Worm (Caenorhabditis elegans): ENCODE measurements around the gene Y59H11AR.3.
A peak's percentile ranks its signal among the peaks of the same experiment; 100 is the strongest.

Gene Y59H11AR.3

DNA sequence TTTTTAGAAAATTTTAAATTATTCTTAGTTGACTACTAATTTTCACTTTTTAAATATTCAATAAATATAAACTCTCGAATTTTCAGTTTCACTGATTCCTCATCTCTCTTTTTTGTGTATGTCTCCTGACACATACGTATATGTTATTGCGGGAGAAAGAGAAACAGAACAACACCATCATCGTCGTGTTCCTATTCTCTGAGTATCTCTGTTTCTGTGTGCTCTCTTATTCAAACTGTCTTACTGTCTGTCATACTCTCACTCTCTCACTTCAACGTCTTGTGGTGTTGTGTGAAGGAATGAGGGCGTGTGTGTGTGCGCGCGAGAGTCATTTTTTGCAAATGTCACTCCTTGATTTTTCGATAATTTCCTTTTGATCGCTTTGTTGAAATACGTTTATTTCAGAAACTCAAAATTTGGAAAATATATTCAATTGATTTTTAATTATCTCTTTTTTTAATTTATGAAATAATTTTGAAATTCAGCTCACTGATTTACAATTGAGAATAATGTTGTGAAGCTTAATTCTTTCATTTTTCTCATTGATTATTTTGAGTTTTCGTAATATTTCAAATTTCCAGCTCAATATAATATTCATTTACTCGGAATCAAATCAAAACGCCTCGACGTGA is 25.0 kb upstream of the Y59H11AR.3 start, which contains the start of gene lin-49:
lin-49 (plus strand) TSS at position 582 of the 632 bp plus-strand sequence.
- no peak for TF ChIP-seq klf-2 (GFP tag; conservative IDR thresholded peaks at IDR 0.05)
- TF ChIP-seq cog-1 (tag; optimal IDR thresholded peaks at IDR 0.05), result peak; percentile 43
- no peak for TF ChIP-seq flt-1 (GFP tag; IDR thresholded peaks at IDR 0.05)
- no peak for TF ChIP-seq ref-1 (GFP tag; conservative IDR thresholded peaks at IDR 0.05)
- TF ChIP-seq ztf-23 (GFP tag; IDR thresholded peaks at IDR 0.05), result no peak

- TF ChIP-seq ztf-29 (GFP tag; IDR thresholded peaks at IDR 0.05) (no peak), flt-1 (GFP tag; IDR thresholded peaks at IDR 0.05) (no peak), klf-2 (GFP tag; conservative IDR thresholded peaks at IDR 0.05) (no peak), med-1 (GFP tag; optimal IDR thresholded peaks at IDR 0.05; ENCODE audit: insufficient read depth) (no peak), ztf-23 (GFP tag; IDR thresholded peaks at IDR 0.05) (no peak)
Observed at ce11 chrIV:8618698-8619097, 23.5 kb upstream of the Y59H11AR.3 start, which contains the start of gene F42A9.8. Gene F42A9.8 (minus strand): TSS chrIV:8618785.

DNA sequence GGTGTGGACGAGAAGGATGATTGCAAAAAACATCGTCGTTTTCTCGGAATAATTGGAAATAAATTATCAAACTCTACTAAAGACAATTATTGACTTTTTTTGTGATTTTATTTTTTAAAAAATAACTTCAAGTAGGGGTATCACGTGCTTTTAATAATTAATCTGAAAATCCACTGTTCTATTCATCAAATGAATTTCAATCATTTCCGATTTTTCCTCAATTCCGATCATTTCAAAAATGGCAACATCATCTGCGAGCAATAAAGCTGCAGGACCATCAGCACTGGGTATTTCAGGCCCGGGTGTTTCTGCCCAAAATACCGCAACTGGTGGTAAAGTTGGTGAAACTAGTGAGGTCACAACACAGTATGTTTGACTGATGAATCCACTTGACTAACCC is 21.8 kb upstream of the Y59H11AR.3 start, which contains the start of the genes F42A9.7 and F42A9.3:
F42A9.7 (minus strand) TSS at position 101 of the 400 bp plus-strand sequence.
F42A9.3 (plus strand) TSS at position 214 of the 400 bp plus-strand sequence.
- TF ChIP-seq flt-1 (GFP tag; IDR thresholded peaks at IDR 0.05) (no peak), tab-1 (GFP tag; IDR thresholded peaks at IDR 0.05) (no peak), ref-1 (GFP tag; conservative IDR thresholded peaks at IDR 0.05) (no peak), cog-1 (tag; optimal IDR thresholded peaks at IDR 0.05) (no peak), ztf-29 (GFP tag; IDR thresholded peaks at IDR 0.05) (no peak), med-1 (GFP tag; optimal IDR thresholded peaks at IDR 0.05; ENCODE audit: insufficient read depth) (no peak), klf-2 (GFP tag; conservative IDR thresholded peaks at IDR 0.05) (no peak), ztf-23 (GFP tag; IDR thresholded peaks at IDR 0.05) (no peak), T22C8.4 (GFP tag; IDR thresholded peaks at IDR 0.05) (no peak)

- no peak for TF ChIP-seq flt-1 (GFP tag; IDR thresholded peaks at IDR 0.05)
- no peak for TF ChIP-seq tab-1 (GFP tag; IDR thresholded peaks at IDR 0.05)
- TF ChIP-seq klf-2 (GFP tag; conservative IDR thresholded peaks at IDR 0.05), result no peak
- no peak for TF ChIP-seq ztf-29 (GFP tag; IDR thresholded peaks at IDR 0.05)
- no peak for TF ChIP-seq ref-1 (GFP tag; conservative IDR thresholded peaks at IDR 0.05)
- no peak for TF ChIP-seq ztf-23 (GFP tag; IDR thresholded peaks at IDR 0.05)
- no peak for TF ChIP-seq med-1 (GFP tag; optimal IDR thresholded peaks at IDR 0.05; ENCODE audit: insufficient read depth)
Observed at ce11 chrIV:8615314-8615713, 20.1 kb upstream of the Y59H11AR.3 start.

DNA sequence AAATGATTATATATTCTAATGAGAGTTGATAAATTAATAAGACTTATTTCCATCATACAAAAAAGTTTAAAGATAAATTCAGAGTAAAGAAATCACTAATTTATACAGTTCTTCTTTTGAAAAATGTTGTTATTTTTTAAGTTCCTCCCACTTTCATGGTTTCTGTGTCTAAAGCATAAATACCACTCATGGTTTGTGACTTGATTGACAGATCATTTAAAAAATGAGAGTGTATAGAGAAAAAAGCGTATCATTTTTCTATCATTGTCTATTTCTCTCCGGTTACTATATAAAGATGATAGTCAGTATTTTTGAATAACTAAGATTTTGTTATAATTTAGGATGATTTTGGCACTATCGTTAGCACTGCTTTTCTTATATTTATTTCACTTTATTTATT is 19.5 kb upstream of the Y59H11AR.3 start, which contains the start of gene cyp-33E3:
cyp-33E3 (plus strand) TSS at position 316 of the 400 bp plus-strand sequence.
- TF ChIP-seq klf-2 (GFP tag; conservative IDR thresholded peaks at IDR 0.05) (no peak), cog-1 (tag; optimal IDR thresholded peaks at IDR 0.05) (no peak), T22C8.4 (GFP tag; IDR thresholded peaks at IDR 0.05) (no peak), ref-1 (GFP tag; conservative IDR thresholded peaks at IDR 0.05) (no peak), ztf-23 (GFP tag; IDR thresholded peaks at IDR 0.05) (no peak), tab-1 (GFP tag; IDR thresholded peaks at IDR 0.05) (no peak)

- no peak for TF ChIP-seq klf-2 (GFP tag; conservative IDR thresholded peaks at IDR 0.05)
- TF ChIP-seq cog-1 (tag; optimal IDR thresholded peaks at IDR 0.05), result no peak
- TF ChIP-seq ref-1 (GFP tag; conservative IDR thresholded peaks at IDR 0.05), result no peak
- TF ChIP-seq flt-1 (GFP tag; IDR thresholded peaks at IDR 0.05), result no peak
- no peak for TF ChIP-seq ztf-29 (GFP tag; IDR thresholded peaks at IDR 0.05)
- no peak for TF ChIP-seq tab-1 (GFP tag; IDR thresholded peaks at IDR 0.05)
Observed at ce11 chrIV:8611886-8612542, 16.8 kb upstream of the Y59H11AR.3 start, which contains the start of the genes F42A9.17 and cyp-33E2. Gene F42A9.17 (minus strand): TSS chrIV:8611936. Gene cyp-33E2 (plus strand): TSS chrIV:8612334.

DNA sequence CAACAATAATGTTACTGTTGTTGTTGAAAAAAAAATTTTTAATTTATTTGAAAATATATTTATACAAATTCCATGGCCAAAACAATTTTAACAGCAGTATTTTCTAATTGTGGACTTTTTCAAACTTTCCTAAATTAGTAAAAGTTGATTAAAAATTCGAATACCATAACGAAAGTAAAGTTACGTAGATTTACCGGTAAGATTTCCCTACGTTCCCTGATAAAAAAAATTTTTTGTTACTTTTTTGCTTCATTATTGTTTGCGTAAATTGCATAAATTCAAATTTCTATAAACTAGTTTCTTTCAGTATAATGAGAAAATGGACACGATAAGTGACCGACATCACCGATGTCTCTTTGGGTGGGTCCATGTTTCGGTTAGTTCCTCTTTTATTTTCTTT is 13.7 kb upstream of the Y59H11AR.3 start, which contains the start of gene F42A9.6:
F42A9.6 (plus strand) TSS at position 301 of the 400 bp plus-strand sequence.
- TF ChIP-seq ref-1 (GFP tag; conservative IDR thresholded peaks at IDR 0.05), result no peak
- no peak for TF ChIP-seq cog-1 (tag; optimal IDR thresholded peaks at IDR 0.05)
- no peak for TF ChIP-seq ztf-29 (GFP tag; IDR thresholded peaks at IDR 0.05)
- TF ChIP-seq flt-1 (GFP tag; IDR thresholded peaks at IDR 0.05), result no peak
- TF ChIP-seq tab-1 (GFP tag; IDR thresholded peaks at IDR 0.05), result no peak
- TF ChIP-seq med-1 (GFP tag; optimal IDR thresholded peaks at IDR 0.05; ENCODE audit: insufficient read depth), result no peak
- no peak for TF ChIP-seq T22C8.4 (GFP tag; IDR thresholded peaks at IDR 0.05)
- no peak for TF ChIP-seq klf-2 (GFP tag; conservative IDR thresholded peaks at IDR 0.05)
- no peak for TF ChIP-seq ztf-23 (GFP tag; IDR thresholded peaks at IDR 0.05)

DNA sequence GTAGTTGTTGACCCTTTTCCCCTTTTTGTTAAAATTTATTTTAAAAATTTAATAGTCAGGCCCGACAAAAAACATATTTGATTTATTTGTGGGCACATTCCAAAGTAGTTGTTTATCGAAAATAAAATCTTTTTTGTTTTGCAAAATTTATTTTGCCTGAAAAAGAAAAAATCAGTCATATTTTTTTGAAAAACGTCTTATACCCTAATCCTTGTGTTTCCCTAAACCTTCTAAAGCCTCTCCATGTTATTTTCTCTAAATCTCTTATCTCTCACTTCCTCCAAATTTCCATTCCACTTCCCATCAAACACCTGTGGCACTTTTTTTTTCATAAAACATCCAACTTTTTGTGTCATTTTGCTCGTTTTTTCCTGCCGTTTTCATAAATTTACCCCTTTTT is 13.0 kb upstream of the Y59H11AR.3 start:
- TF ChIP-seq flt-1 (GFP tag; IDR thresholded peaks at IDR 0.05) (no peak), ztf-23 (GFP tag; IDR thresholded peaks at IDR 0.05) (no peak), cog-1 (tag; optimal IDR thresholded peaks at IDR 0.05) (no peak), T22C8.4 (GFP tag; IDR thresholded peaks at IDR 0.05) (no peak), ztf-29 (GFP tag; IDR thresholded peaks at IDR 0.05) (no peak), tab-1 (GFP tag; IDR thresholded peaks at IDR 0.05) (no peak), klf-2 (GFP tag; conservative IDR thresholded peaks at IDR 0.05) (no peak), med-1 (GFP tag; optimal IDR thresholded peaks at IDR 0.05; ENCODE audit: insufficient read depth) (no peak), ref-1 (GFP tag; conservative IDR thresholded peaks at IDR 0.05) (no peak)

ce11 chrIV:8605217-8605616 is 10.0 kb upstream of the Y59H11AR.3 start:
- no peak for TF ChIP-seq tab-1 (GFP tag; IDR thresholded peaks at IDR 0.05)

DNA sequence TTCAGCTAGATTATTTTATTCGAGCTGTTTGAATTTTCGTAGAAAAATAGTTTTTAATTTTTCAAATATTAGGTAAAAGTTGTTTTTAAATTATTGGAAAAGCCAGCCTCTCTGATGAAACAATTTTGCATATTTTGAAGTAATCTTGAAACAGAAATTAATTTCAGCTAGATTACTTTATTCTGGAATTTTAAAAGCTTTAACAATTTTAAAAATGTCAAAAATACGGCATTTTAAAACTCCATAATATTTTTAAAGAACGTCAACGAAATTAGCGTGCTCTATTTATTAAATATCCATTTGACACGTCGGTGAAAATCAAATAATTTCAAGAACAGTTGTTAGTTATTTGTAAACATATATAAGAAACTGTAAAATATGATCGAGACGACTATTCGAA is 7.7 kb upstream of the Y59H11AR.3 start, which contains the start of gene Y59H11AR.10:
Y59H11AR.10 (plus strand) TSS at position 301 of the 400 bp plus-strand sequence.
- no peak for TF ChIP-seq med-1 (GFP tag; optimal IDR thresholded peaks at IDR 0.05; ENCODE audit: insufficient read depth)
- no peak for TF ChIP-seq ztf-23 (GFP tag; IDR thresholded peaks at IDR 0.05)
- TF ChIP-seq ref-1 (GFP tag; conservative IDR thresholded peaks at IDR 0.05), result no peak
- no peak for TF ChIP-seq flt-1 (GFP tag; IDR thresholded peaks at IDR 0.05)

All from whole organism, midembryonic.